Fruit fly (Drosophila melanogaster): Measurements from ENCODE around the gene Cyp4d20.

The Cyp4d20 gene

dm6 chr3L:2478349-2478959 lies at the start of gene Cyp4d20:
Cyp4d20 (minus strand) TSS chr3L:2478448.
- no peak for TF ChIP-seq Hnf4 (GFP tag; optimal IDR thresholded peaks at IDR 0.05)
- TF ChIP-seq brk (GFP tag; optimal IDR thresholded peaks at IDR 0.05): no peak
- TF ChIP-seq usp (GFP tag; optimal IDR thresholded peaks at IDR 0.05): no peak
- no peak for TF ChIP-seq dsf (GFP tag; optimal IDR thresholded peaks at IDR 0.05; ENCODE audit: borderline replicate concordance)
- no peak for TF ChIP-seq N (GFP tag; optimal IDR thresholded peaks at IDR 0.05)
- TF ChIP-seq dmrt93B (GFP tag; optimal IDR thresholded peaks at IDR 0.05): no peak
- TF ChIP-seq psq (GFP tag; optimal IDR thresholded peaks at IDR 0.05): no peak
- no peak for TF ChIP-seq Dif (GFP tag; optimal IDR thresholded peaks at IDR 0.05; ENCODE audit: partially characterized antibody)
- no peak for TF ChIP-seq tai (GFP tag; optimal IDR thresholded peaks at IDR 0.05)
- TF ChIP-seq Hr83 (GFP tag; optimal IDR thresholded peaks at IDR 0.05; ENCODE audit: poor library complexity, severe bottlenecking): no peak
- TF ChIP-seq Myc (optimal IDR thresholded peaks at IDR 0.05): no peak
- no peak for TF ChIP-seq rgr (GFP tag; optimal IDR thresholded peaks at IDR 0.05)
- TF ChIP-seq Sp1 (GFP tag; optimal IDR thresholded peaks at IDR 0.05): no peak

dm6 chr3L:2526873-2527272 lies 48.6 kb upstream of the Cyp4d20 start, which contains the start of gene CG32295:
CG32295 (minus strand) TSS chr3L:2526973.
- no peak for TF ChIP-seq CG9705 (GFP tag; optimal IDR thresholded peaks at IDR 0.05)
- TF ChIP-seq br (GFP tag; optimal IDR thresholded peaks at IDR 0.05): no peak
- TF ChIP-seq CG32264 (GFP tag; optimal IDR thresholded peaks at IDR 0.05): no peak
- TF ChIP-seq Sp1 (GFP tag; optimal IDR thresholded peaks at IDR 0.05): no peak

dm6 chr3L:2515197-2515596 lies 36.9 kb upstream of the Cyp4d20 start:
- TF ChIP-seq dl (GFP tag; optimal IDR thresholded peaks at IDR 0.05; ENCODE audit: insufficient read depth in 1 of 2, partially characterized antibody in 2 of 2): no peak
- no peak for TF ChIP-seq CG32264 (GFP tag; optimal IDR thresholded peaks at IDR 0.05)
- no peak for TF ChIP-seq Hnf4 (GFP tag; optimal IDR thresholded peaks at IDR 0.05)
- TF ChIP-seq Mio (GFP tag; optimal IDR thresholded peaks at IDR 0.05): no peak
- no peak for TF ChIP-seq pan (optimal IDR thresholded peaks at IDR 0.05)
- no peak for TF ChIP-seq h (GFP tag; optimal IDR thresholded peaks at IDR 0.05)
- TF ChIP-seq sage (GFP tag; optimal IDR thresholded peaks at IDR 0.05): no peak
- TF ChIP-seq Jra (GFP tag; optimal IDR thresholded peaks at IDR 0.05): no peak
- TF ChIP-seq Vsx2 (GFP tag; optimal IDR thresholded peaks at IDR 0.05; ENCODE audit: partially characterized antibody): no peak
- no peak for TF ChIP-seq N (GFP tag; optimal IDR thresholded peaks at IDR 0.05)
- TF ChIP-seq HLH106 (tag; optimal IDR thresholded peaks at IDR 0.05): no peak
- no peak for TF ChIP-seq GATAd (GFP tag; optimal IDR thresholded peaks at IDR 0.05)

dm6 chr3L:2504796-2505195 lies 26.5 kb upstream of the Cyp4d20 start:
- TF ChIP-seq Rel (GFP tag; optimal IDR thresholded peaks at IDR 0.05) (no peak), Rel (tag; optimal IDR thresholded peaks at IDR 0.05) (peak; percentile 78), CG9705 (GFP tag; optimal IDR thresholded peaks at IDR 0.05) (no peak)

- no peak for TF ChIP-seq br (GFP tag; optimal IDR thresholded peaks at IDR 0.05)
- TF ChIP-seq rgr (GFP tag; optimal IDR thresholded peaks at IDR 0.05): no peak
- TF ChIP-seq usp (GFP tag; optimal IDR thresholded peaks at IDR 0.05): no peak
Measured at dm6 chr3L:2504031-2504615, 25.9 kb upstream of the Cyp4d20 start.

dm6 chr3L:2503465-2503864 lies 25.2 kb upstream of the Cyp4d20 start, which contains the start of gene CG16758:
CG16758 (minus strand) TSS chr3L:2503606.
- TF ChIP-seq Rel (GFP tag; optimal IDR thresholded peaks at IDR 0.05): no peak
- peak; percentile 17 for TF ChIP-seq Rel (tag; optimal IDR thresholded peaks at IDR 0.05)
- no peak for TF ChIP-seq jim (GFP tag; optimal IDR thresholded peaks at IDR 0.05)

dm6 chr3L:2501764-2502163 lies 23.5 kb upstream of the Cyp4d20 start:
- TF ChIP-seq HLH106 (tag; optimal IDR thresholded peaks at IDR 0.05): peak; percentile 12
- peak; percentile 36 for TF ChIP-seq fru (GFP tag; optimal IDR thresholded peaks at IDR 0.05)
- peak; percentile 60 for TF ChIP-seq h (GFP tag; optimal IDR thresholded peaks at IDR 0.05)
- peak; percentile 60 for TF ChIP-seq rgr (GFP tag; optimal IDR thresholded peaks at IDR 0.05)
- TF ChIP-seq Hnf4 (GFP tag; optimal IDR thresholded peaks at IDR 0.05): peak; percentile 21
- peak; percentile 32 for TF ChIP-seq sv (GFP tag; optimal IDR thresholded peaks at IDR 0.05)
- peak; percentile 48 for TF ChIP-seq ey (GFP tag; optimal IDR thresholded peaks at IDR 0.05)
- TF ChIP-seq OdsH (GFP tag; optimal IDR thresholded peaks at IDR 0.05): peak; percentile 58
- TF ChIP-seq GATAd (GFP tag; optimal IDR thresholded peaks at IDR 0.05): no peak
- no peak for TF ChIP-seq Myc (optimal IDR thresholded peaks at IDR 0.05)
- no peak for TF ChIP-seq Dfd (GFP tag; optimal IDR thresholded peaks at IDR 0.05)
- TF ChIP-seq pan (optimal IDR thresholded peaks at IDR 0.05): no peak
- TF ChIP-seq psq (GFP tag; optimal IDR thresholded peaks at IDR 0.05): peak; percentile 48
- peak; percentile 14 for TF ChIP-seq sage (GFP tag; optimal IDR thresholded peaks at IDR 0.05)
- TF ChIP-seq brk (GFP tag; optimal IDR thresholded peaks at IDR 0.05): peak; percentile 32
- peak in 1 of 2 experiments; percentile 54 for TF ChIP-seq foxo (GFP tag; optimal IDR thresholded peaks at IDR 0.05)
- peak; percentile 58 for TF ChIP-seq br (GFP tag; optimal IDR thresholded peaks at IDR 0.05)
- no peak for TF ChIP-seq tai (GFP tag; optimal IDR thresholded peaks at IDR 0.05)
- TF ChIP-seq lola (GFP tag; optimal IDR thresholded peaks at IDR 0.05): no peak
- TF ChIP-seq Abd-B (GFP tag; optimal IDR thresholded peaks at IDR 0.05): no peak
- TF ChIP-seq dmrt93B (GFP tag; optimal IDR thresholded peaks at IDR 0.05): no peak
